Worm (Caenorhabditis elegans): ENCODE results near the gene hsp-12.6.

DNA sequence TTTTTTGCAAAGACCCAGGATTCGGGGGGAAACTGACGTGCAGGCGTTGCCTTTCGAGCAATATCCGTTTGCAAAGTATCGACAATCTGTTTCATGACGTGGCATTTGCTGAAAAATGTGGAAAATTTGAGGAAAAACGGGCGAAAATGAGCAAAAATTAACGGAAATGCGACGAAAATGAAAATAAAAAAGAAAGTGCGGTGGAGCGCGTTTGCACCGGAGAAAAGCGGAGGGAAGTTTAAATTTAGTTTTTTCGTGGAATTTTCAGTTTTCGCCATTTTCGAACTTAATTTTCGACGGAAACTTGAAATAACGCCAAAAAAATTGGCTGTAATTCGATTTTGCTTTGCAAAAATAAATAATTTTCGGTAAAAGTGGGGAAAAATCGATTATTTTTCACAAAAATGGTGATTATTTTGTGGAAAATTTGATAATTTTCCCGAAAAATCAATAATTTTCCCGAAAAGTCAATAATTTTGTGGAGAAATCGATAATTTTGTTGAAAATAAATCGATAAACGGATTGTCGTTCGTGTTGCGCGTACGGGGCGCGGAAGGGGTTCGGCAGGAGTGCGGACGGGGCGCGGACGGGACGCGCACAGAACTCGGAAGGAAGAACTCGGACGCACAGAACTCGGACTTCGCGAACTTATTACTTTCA lies 43.1 kb downstream of the hsp-12.6 start:
- TF ChIP-seq pha-4 (tag; optimal IDR thresholded peaks at IDR 0.05) (no peak), unc-62 (GFP tag; optimal IDR thresholded peaks at IDR 0.05) (no peak), elt-1 (tag; optimal IDR thresholded peaks at IDR 0.05; ENCODE audit: borderline replicate concordance, insufficient read depth) (no peak), ces-1 (GFP tag; optimal IDR thresholded peaks at IDR 0.05) (no peak)
